Worm (Caenorhabditis elegans) whole organism, L1 larva: ENCODE measurements around the gene rpl-21.

Experiments
- C16A3.4 ChIP-seq: fragments of 150-350 bp; optimal IDR thresholded peaks from 2 replicates; lab custom pipeline; 2014; ENCODE audit warnings: missing biosample characterization, missing genetic modification characterization
- C34B4.2 ChIP-seq: sonication (generic microtip); optimal IDR thresholded peaks from 2 replicates; lab custom pipeline; 2017; ENCODE audit warnings: mild to moderate bottlenecking, missing genetic modification characterization, missing compliant biosample characterization
- F16B12.6 ChIP-seq: fragments of 150-350 bp; optimal IDR thresholded peaks from 2 replicates; lab custom pipeline; 2014; ENCODE audit warnings: missing biosample characterization, missing genetic modification characterization
- Y116A8C.19 ChIP-seq: sonication (generic microtip); optimal IDR thresholded peaks from 2 replicates; lab custom pipeline; 2016; ENCODE audit warnings: missing compliant biosample characterization, missing genetic modification characterization, borderline replicate concordance
- ama-1 ChIP-seq: fragments of 150-350 bp; optimal IDR thresholded peaks from 2 replicates; lab custom pipeline; 2014
- blmp-1 ChIP-seq: fragments of 150-350 bp; optimal IDR thresholded peaks from 2 replicates; lab custom pipeline; 2014; ENCODE audit warnings: missing biosample characterization, missing genetic modification characterization
- ceh-82 ChIP-seq, 3 experiments: fragments of 150-350 bp in 1 of 3; sonication (generic microtip) in 2 of 3; optimal IDR thresholded peaks; 2 replicates each; lab custom pipeline; 2014 to 2017; ENCODE audit warnings: missing biosample characterization in 3 of 3, missing genetic modification characterization in 3 of 3
- ceh-90 ChIP-seq: sonication (generic microtip); optimal IDR thresholded peaks from 2 replicates; lab custom pipeline; 2016; ENCODE audit warnings: missing genetic modification characterization, missing compliant biosample characterization
- ces-1 ChIP-seq: fragments of 150-350 bp; optimal IDR thresholded peaks from 2 replicates; lab custom pipeline; 2014; ENCODE audit warnings: missing biosample characterization, missing genetic modification reagents, missing genetic modification characterization
- dpl-1 ChIP-seq, 3 experiments: fragments of 150-350 bp in 2 of 3; sonication (generic microtip) in 1 of 3; optimal IDR thresholded peaks; 2 replicates each; lab custom pipeline; 2014 to 2017; ENCODE audit warnings: missing biosample characterization in 3 of 3, missing genetic modification characterization in 3 of 3, missing genetic modification reagents in 3 of 3
- dsc-1 ChIP-seq: sonication (generic microtip); optimal IDR thresholded peaks from 2 replicates; lab custom pipeline; 2016; ENCODE audit warnings: mild to moderate bottlenecking, missing genetic modification characterization, missing compliant biosample characterization
- efl-1 ChIP-seq, 4 experiments: fragments of 150-350 bp; optimal IDR thresholded peaks in 3 of 4; peaks in 1 of 4; 1 replicate in 1 of 4; 2 replicates in 3 of 4; lab custom pipeline; 2014; ENCODE audit warnings: missing biosample characterization in 2 of 4, missing genetic modification characterization in 2 of 4, missing genetic modification reagents in 2 of 4
- efl-3 ChIP-seq: fragments of 200-800 bp; sonication (Bioruptor generic); optimal IDR thresholded peaks from 2 replicates; lab custom pipeline; 2018; ENCODE audit warnings: mild to moderate bottlenecking, missing genetic modification characterization, missing compliant biosample characterization
- fkh-10 ChIP-seq: sonication (generic microtip); optimal IDR thresholded peaks from 2 replicates; lab custom pipeline; 2017; ENCODE audit warnings: missing biosample characterization, missing genetic modification reagents, missing genetic modification characterization
- fkh-4 ChIP-seq: sonication (generic microtip); optimal IDR thresholded peaks from 2 replicates; lab custom pipeline; 2016; ENCODE audit warnings: missing compliant biosample characterization, missing genetic modification characterization, borderline replicate concordance
- fkh-8 ChIP-seq: sonication (generic microtip); optimal IDR thresholded peaks from 2 replicates; lab custom pipeline; 2016; ENCODE audit warnings: mild to moderate bottlenecking, missing genetic modification characterization, missing compliant biosample characterization
- hlh-17 ChIP-seq: fragments of 200-800 bp; sonication (Bioruptor generic); optimal IDR thresholded peaks from 2 replicates; lab custom pipeline; 2018; ENCODE audit warnings: missing genetic modification characterization, mild to moderate bottlenecking, missing compliant biosample characterization, moderate library complexity, borderline replicate concordance
- hlh-4 ChIP-seq: sonication (generic microtip); optimal IDR thresholded peaks from 2 replicates; lab custom pipeline; 2016; ENCODE audit warnings: mild to moderate bottlenecking, missing genetic modification characterization, missing compliant biosample characterization
- hpl-2 ChIP-seq: fragments of 150-350 bp; optimal IDR thresholded peaks from 2 replicates; lab custom pipeline; 2014; ENCODE audit warnings: missing biosample characterization, missing genetic modification reagents, missing genetic modification characterization
- irx-1 ChIP-seq: sonication (generic microtip); optimal IDR thresholded peaks from 2 replicates; lab custom pipeline; 2016; ENCODE audit warnings: missing genetic modification characterization, missing compliant biosample characterization
- lin-14 ChIP-seq: fragments of 200-800 bp; sonication (Bioruptor generic); optimal IDR thresholded peaks from 2 replicates; lab custom pipeline; 2018; ENCODE audit warnings: mild to moderate bottlenecking, missing genetic modification characterization, moderate library complexity, missing compliant biosample characterization
- lin-15B ChIP-seq: fragments of 150-350 bp; sonication (generic microtip); optimal IDR thresholded peaks from 3 replicates; lab custom pipeline; 2014; ENCODE audit warnings: missing biosample characterization, missing genetic modification characterization
- lin-35 ChIP-seq, 2 experiments: fragments of 150-350 bp; optimal IDR thresholded peaks; 2 replicates each; lab custom pipeline; 2014; ENCODE audit warnings: missing biosample characterization in 2 of 2, missing genetic modification characterization in 2 of 2, missing genetic modification reagents in 2 of 2
- lsy-2 ChIP-seq, 2 experiments: fragments of 150-350 bp; optimal IDR thresholded peaks; 2 replicates each; lab custom pipeline; 2014; ENCODE audit warnings: missing biosample characterization in 2 of 2, missing genetic modification characterization in 2 of 2
- mab-9 ChIP-seq: fragments of 200-800 bp; sonication (Bioruptor generic); IDR thresholded peaks from 2 replicates; pipeline ENCODE4 v1.3.6; 2022; ENCODE audit warnings: missing genetic modification reagents, missing genetic modification characterization, missing compliant biosample characterization
- mep-1 ChIP-seq: fragments of 150-350 bp; optimal IDR thresholded peaks from 2 replicates; lab custom pipeline; 2014; ENCODE audit warnings: missing biosample characterization, missing genetic modification characterization
- nhr-20 ChIP-seq: sonication (generic microtip); optimal IDR thresholded peaks from 2 replicates; lab custom pipeline; 2016; ENCODE audit warnings: mild to moderate bottlenecking, missing genetic modification characterization, missing compliant biosample characterization
- nhr-237 ChIP-seq: fragments of 150-350 bp; optimal IDR thresholded peaks from 2 replicates; lab custom pipeline; 2014; ENCODE audit warnings: missing biosample characterization, missing genetic modification characterization
- nhr-47 ChIP-seq: sonication (generic microtip); optimal IDR thresholded peaks from 2 replicates; lab custom pipeline; 2016; ENCODE audit warnings: mild to moderate bottlenecking, missing genetic modification characterization, moderate library complexity, missing compliant biosample characterization
- nhr-71 ChIP-seq: sonication (generic microtip); optimal IDR thresholded peaks from 2 replicates; lab custom pipeline; 2016; ENCODE audit warnings: mild to moderate bottlenecking, missing genetic modification characterization, moderate library complexity, missing compliant biosample characterization
- nhr-77 ChIP-seq: fragments of 150-350 bp; optimal IDR thresholded peaks from 2 replicates; lab custom pipeline; 2014; ENCODE audit warnings: missing biosample characterization, missing genetic modification characterization
- nhr-85 ChIP-seq: sonication (generic microtip); peaks from one replicate; lab custom pipeline; 2016; ENCODE audit warnings: missing genetic modification characterization, inconsistent platforms, missing compliant biosample characterization
- nhr-90 ChIP-seq: sonication (generic microtip); optimal IDR thresholded peaks from 2 replicates; lab custom pipeline; 2016; ENCODE audit warnings: mild to moderate bottlenecking, missing genetic modification characterization, missing compliant biosample characterization; ENCODE audit not compliant: poor library complexity
- rnt-1 ChIP-seq: sonication (generic microtip); optimal IDR thresholded peaks from 2 replicates; lab custom pipeline; 2016; ENCODE audit warnings: mild to moderate bottlenecking, missing genetic modification characterization, moderate library complexity, missing compliant biosample characterization
- snu-23 ChIP-seq: sonication (generic microtip); optimal IDR thresholded peaks from 2 replicates; lab custom pipeline; 2016; ENCODE audit warnings: missing genetic modification characterization, missing compliant biosample characterization
- swsn-7 ChIP-seq: sonication (generic microtip); optimal IDR thresholded peaks from 2 replicates; lab custom pipeline; 2016; ENCODE audit warnings: missing genetic modification characterization, missing compliant biosample characterization
- tbx-2 ChIP-seq: sonication (generic microtip); optimal IDR thresholded peaks from 2 replicates; lab custom pipeline; 2016; ENCODE audit warnings: missing genetic modification characterization, missing compliant biosample characterization
- unc-130 ChIP-seq: fragments of 150-350 bp; optimal IDR thresholded peaks from 2 replicates; lab custom pipeline; 2017; ENCODE audit warnings: missing biosample characterization, missing genetic modification characterization, inconsistent platforms
- unc-86 ChIP-seq: sonication (generic microtip); optimal IDR thresholded peaks from 2 replicates; lab custom pipeline; 2016; ENCODE audit warnings: missing genetic modification characterization, missing compliant biosample characterization
- vab-15 ChIP-seq: sonication (generic microtip); optimal IDR thresholded peaks from 2 replicates; lab custom pipeline; 2017; ENCODE audit warnings: missing genotype, mild to moderate bottlenecking, missing genetic modification characterization, missing compliant biosample characterization
- xbp-1 ChIP-seq: sonication (generic microtip); optimal IDR thresholded peaks from 2 replicates; lab custom pipeline; 2016; ENCODE audit warnings: missing genetic modification characterization, missing compliant biosample characterization

rpl-21 gene

ce11 chrIII:8100960-8101359 lies 29.1 kb downstream of the rpl-21 start, which contains the start of gene plk-1 (continued):
- TF ChIP-seq lin-14 (GFP tag; lab: Kevin White, UChicago), result peak; percentile 14
- TF ChIP-seq unc-86 (tag; lab: Kevin White, UChicago), result no peak
- TF ChIP-seq blmp-1, result peak; percentile 26
- TF ChIP-seq lin-35 (GFP tag; optimal IDR thresholded peaks at IDR 0.05; lab: Kevin White, UChicago), result peak; percentile 72 to 91

- TF ChIP-seq efl-1 (optimal IDR thresholded peaks at IDR 0.05; lab: Kevin White, UChicago) (no peak), efl-1 (GFP tag; optimal IDR thresholded peaks at IDR 0.05 in 1 of 2; lab: Kevin White, UChicago) (peak in 1 of 2 experiments; percentile 3), tbx-2 (tag; lab: Kevin White, UChicago) (no peak)
Observed at ce11 chrIII:8099022-8099421, 31.0 kb downstream of the rpl-21 start, which contains the start of gene K06H7.1. Gene K06H7.1 (plus strand): TSS chrIII:8099322.

ce11 chrIII:8098116-8098515 lies 31.9 kb downstream of the rpl-21 start, which contains the start of gene K06H7.8:
Gene K06H7.8 (minus strand): TSS chrIII:8098216.
- no peak for TF ChIP-seq efl-3 (GFP tag; lab: Kevin White, UChicago)
- no peak for TF ChIP-seq ces-1 (GFP tag; lab: Kevin White, UChicago)
- TF ChIP-seq C34B4.2 (tag; lab: Kevin White, UChicago), result no peak
- TF ChIP-seq, all 84 proteins: peak for 0

ce11 chrIII:8093079-8093623 lies 36.9 kb downstream of the rpl-21 start, which contains the start of gene K06H7.2:
Gene K06H7.2 (plus strand): TSS chrIII:8093573.
- TF ChIP-seq snu-23 (GFP tag; lab: Kevin White, UChicago), result peak; percentile 53
- TF ChIP-seq F16B12.6, result peak; percentile 43
- peak; percentile 30 for TF ChIP-seq fkh-10
- TF ChIP-seq nhr-47 (tag; lab: Kevin White, UChicago), result peak; percentile 55
- peak; percentile 57 for TF ChIP-seq nhr-237 (tag; lab: Kevin White, UChicago)
- no peak for TF ChIP-seq mab-9 (GFP tag; lab: Robert Waterston, UW)
- no peak for TF ChIP-seq fkh-4 (tag; lab: Kevin White, UChicago)
- TF ChIP-seq lin-35 (GFP tag; optimal IDR thresholded peaks at IDR 0.05; lab: Kevin White, UChicago), result peak; percentile 53 to 78
- no peak for TF ChIP-seq hlh-4
- TF ChIP-seq hpl-2 (GFP tag; lab: Kevin White, UChicago), result no peak
- TF ChIP-seq fkh-8 (tag; lab: Kevin White, UChicago), result peak; percentile 44
- TF ChIP-seq swsn-7 (tag; lab: Kevin White, UChicago), result peak; percentile 35
- peak; percentile 22 for TF ChIP-seq vab-15 (tag; lab: Kevin White, UChicago)
- no peak for TF ChIP-seq ama-1 (lab: Kevin White, UChicago)
- peak; percentile 67 to 90 for TF ChIP-seq lsy-2 (tag; optimal IDR thresholded peaks at IDR 0.05; lab: Kevin White, UChicago)
- TF ChIP-seq tbx-2 (tag; lab: Kevin White, UChicago), result peak; percentile 35
- peak; percentile 77 for TF ChIP-seq mep-1 (tag; lab: Kevin White, UChicago)
- TF ChIP-seq C16A3.4 (tag; lab: Kevin White, UChicago), result peak; percentile 63
- TF ChIP-seq nhr-71, result peak; percentile 66
- TF ChIP-seq lin-14 (GFP tag; lab: Kevin White, UChicago), result peak; percentile 76
- TF ChIP-seq lin-15B (tag; lab: Kevin White, UChicago), result peak; percentile 78
- TF ChIP-seq dsc-1 (tag; lab: Kevin White, UChicago), result peak; percentile 19
- TF ChIP-seq ceh-82 (tag; optimal IDR thresholded peaks at IDR 0.05; lab: Kevin White, UChicago), result peak in 1 of 3 experiments; percentile 39
- peak; percentile 50 for TF ChIP-seq nhr-20 (tag; lab: Kevin White, UChicago)
- TF ChIP-seq nhr-85 (tag; lab: Kevin White, UChicago), result peak; percentile 26
- TF ChIP-seq nhr-90, result no peak
- TF ChIP-seq xbp-1, result no peak
- peak; percentile 49 to 79 (median 52) for TF ChIP-seq dpl-1 (GFP tag; optimal IDR thresholded peaks at IDR 0.05; lab: Kevin White, UChicago)
- no peak for TF ChIP-seq ceh-90 (tag; lab: Kevin White, UChicago)
- peak; percentile 63 for TF ChIP-seq nhr-77 (tag; lab: Kevin White, UChicago)
- no peak for TF ChIP-seq hlh-17 (GFP tag; lab: Kevin White, UChicago)
- TF ChIP-seq blmp-1, result peak; percentile 38
- TF ChIP-seq irx-1 (tag; lab: Kevin White, UChicago), result no peak
- TF ChIP-seq rnt-1 (tag; lab: Kevin White, UChicago), result peak; percentile 13
- TF ChIP-seq efl-1 (optimal IDR thresholded peaks at IDR 0.05; lab: Kevin White, UChicago), result peak; percentile 69 to 73
- TF ChIP-seq efl-1 (GFP tag; optimal IDR thresholded peaks at IDR 0.05 in 1 of 2; lab: Kevin White, UChicago), result peak; percentile 66 to 92
- TF ChIP-seq Y116A8C.19, result no peak
- no peak for TF ChIP-seq unc-130 (tag; lab: Kevin White, UChicago)
- TF ChIP-seq, all 84 proteins: peak for 25
